Fruit fly (Drosophila melanogaster) whole organism, pupa: ENCODE results near the gene CG8541.
A peak's percentile ranks its signal among the peaks of the same experiment; 100 is the strongest.
"Not testable (repeated sequence)": the region's sequence is repeated elsewhere in the genome, so short reads cannot be mapped to it uniquely, and the experiment has no call there.

Experiments used
- CG10348 ChIP-seq: fragments of 200-800 bp; sonication (Bioruptor generic); IDR thresholded peaks from 2 replicates; pipeline ENCODE4 v1.3.6; 2022; ENCODE audit warnings: missing biosample characterization, missing genetic modification characterization
- CG12605 ChIP-seq: fragments of 200-800 bp; sonication (Bioruptor generic); IDR thresholded peaks from 2 replicates; pipeline ENCODE4 v1.3.6; 2022; ENCODE audit warnings: missing biosample characterization, missing genetic modification characterization
- CG13204 ChIP-seq: fragments of 200-800 bp; sonication (Bioruptor generic); optimal IDR thresholded peaks from 2 replicates; lab custom pipeline; 2018; ENCODE audit warnings: missing biosample characterization, mild to moderate bottlenecking, missing genetic modification characterization, moderate library complexity
- CG14655 ChIP-seq: fragments of 200-800 bp; sonication (Bioruptor generic); optimal IDR thresholded peaks from 3 replicates; lab custom pipeline; 2017; ENCODE audit warnings: mild to moderate bottlenecking, missing biosample characterization, missing genetic modification reagents, missing genetic modification characterization
- CG15710 ChIP-seq: fragments of 200-800 bp; sonication (Bioruptor generic); optimal IDR thresholded peaks from 2 replicates; lab custom pipeline; 2018; ENCODE audit warnings: missing biosample characterization, mild to moderate bottlenecking, missing genetic modification characterization, moderate library complexity
- CG17806 ChIP-seq: fragments of 200-800 bp; sonication (Bioruptor generic); optimal IDR thresholded peaks from 2 replicates; lab custom pipeline; 2018; ENCODE audit warnings: missing biosample characterization, mild to moderate bottlenecking, missing genetic modification characterization, moderate library complexity
- CG32121 ChIP-seq: fragments of 200-800 bp; sonication (Bioruptor generic); IDR thresholded peaks from 2 replicates; pipeline ENCODE4 v1.3.6; 2022; ENCODE audit warnings: missing biosample characterization, missing genetic modification characterization
- CG34367 ChIP-seq: fragments of 200-800 bp; sonication (Bioruptor generic); optimal IDR thresholded peaks from 2 replicates; lab custom pipeline; 2018; ENCODE audit warnings: missing biosample characterization, mild to moderate bottlenecking, missing genetic modification characterization
- CG4496 ChIP-seq: fragments of 200-800 bp; sonication (Bioruptor generic); IDR thresholded peaks from 3 replicates; pipeline ENCODE4 v1.3.6; 2022; ENCODE audit warnings: missing biosample characterization, missing genetic modification characterization
- CG8159 ChIP-seq: fragments of 200-800 bp; sonication (Bioruptor generic); optimal IDR thresholded peaks from 3 replicates; lab custom pipeline; 2018; ENCODE audit warnings: missing biosample characterization, mild to moderate bottlenecking, missing genetic modification characterization, moderate library complexity
- CG8301 ChIP-seq: fragments of 200-800 bp; sonication (Bioruptor generic); optimal IDR thresholded peaks from 2 replicates; lab custom pipeline; 2018; ENCODE audit warnings: missing biosample characterization, mild to moderate bottlenecking, missing genetic modification characterization
- CG9948 ChIP-seq: fragments of 200-800 bp; sonication (Bioruptor generic); optimal IDR thresholded peaks from 2 replicates; lab custom pipeline; 2018; ENCODE audit warnings: missing biosample characterization, mild to moderate bottlenecking, missing genetic modification characterization, moderate library complexity
- D1 ChIP-seq: fragments of 200-800 bp; sonication (Bioruptor generic); optimal IDR thresholded peaks from 2 replicates; lab custom pipeline; 2018; ENCODE audit warnings: missing biosample characterization, mild to moderate bottlenecking, missing genetic modification characterization, moderate library complexity
- EcR ChIP-seq: fragments of 200-800 bp; sonication (Bioruptor generic); optimal IDR thresholded peaks from 3 replicates; lab custom pipeline; 2019; ENCODE audit warnings: missing biosample characterization, missing genetic modification characterization, mild to moderate bottlenecking, moderate library complexity, missing genetic modification reagents
- Ets98B ChIP-seq: fragments of 200-800 bp; sonication (Bioruptor generic); IDR thresholded peaks from 2 replicates; pipeline ENCODE4 v1.3.6; 2022; ENCODE audit warnings: missing biosample characterization, missing genetic modification characterization
- Pif1B ChIP-seq: fragments of 200-800 bp; sonication (Bioruptor generic); optimal IDR thresholded peaks from 3 replicates; lab custom pipeline; 2016; ENCODE audit warnings: missing biosample characterization, missing genetic modification characterization
- Snoo ChIP-seq: fragments of 200-800 bp; sonication (Bioruptor generic); optimal IDR thresholded peaks from 3 replicates; lab custom pipeline; 2017; ENCODE audit warnings: missing biosample characterization, mild to moderate bottlenecking, missing genetic modification characterization, inconsistent platforms
- fd96Ca ChIP-seq: fragments of 200-800 bp; sonication (Bioruptor generic); IDR thresholded peaks from 3 replicates; pipeline ENCODE4 v1.3.6; 2022; ENCODE audit warnings: missing biosample characterization, missing genetic modification characterization
- gl ChIP-seq: fragments of 200-800 bp; sonication (Bioruptor generic); optimal IDR thresholded peaks from 2 replicates; lab custom pipeline; 2018; ENCODE audit warnings: missing biosample characterization, mild to moderate bottlenecking, missing genetic modification characterization
- rn ChIP-seq: fragments of 200-800 bp; sonication (Bioruptor generic); IDR thresholded peaks from 2 replicates; pipeline ENCODE4 v1.3.6; 2022; ENCODE audit warnings: missing biosample characterization, missing genetic modification characterization

Gene CG8541

dm6 chr3L:7496097-7496496, 24.7 kb downstream of the CG8541 start, which contains the start of gene Cyp4d8:
TSS of gene Cyp4d8 (minus strand) at chr3L:7496197.
- TF ChIP-seq CG34367 (tag; lab: Kevin White, UChicago) (no peak), CG32121 (GFP tag; lab: Robert Waterston, UW) (no peak), CG15710 (tag; lab: Kevin White, UChicago) (no peak), CG10348 (GFP tag; lab: Robert Waterston, UW) (no peak), CG8301 (tag; lab: Kevin White, UChicago) (no peak), gl (tag; lab: Kevin White, UChicago) (no peak), CG9948 (tag; lab: Kevin White, UChicago) (no peak), CG4496 (GFP tag; lab: Robert Waterston, UW) (no peak), D1 (no peak), rn (GFP tag; lab: Robert Waterston, UW) (no peak), EcR (GFP tag; lab: Kevin White, UChicago) (no peak)

- TF ChIP-seq D1; gl (tag; lab: Kevin White, UChicago); CG10348 (GFP tag; lab: Robert Waterston, UW): not testable (repeated sequence)
These were observed 27.4 kb downstream of the CG8541 start, which contains the start of gene CG8539 for dm6 chr3L:7498731-7499130. TSS of gene CG8539 (minus strand) at chr3L:7498831.

dm6 chr3L:7506117-7506516, 34.8 kb downstream of the CG8541 start, which contains the start of gene CG7548:
TSS of gene CG7548 (minus strand) at chr3L:7506217.
- TF ChIP-seq CG34367 (tag; lab: Kevin White, UChicago) (no peak), fd96Ca (no peak), CG12605 (GFP tag; lab: Robert Waterston, UW) (no peak), CG13204 (GFP tag; lab: Kevin White, UChicago) (no peak), CG32121 (GFP tag; lab: Robert Waterston, UW) (no peak), EcR (GFP tag; lab: Kevin White, UChicago) (no peak), gl (tag; lab: Kevin White, UChicago) (no peak)

- no peak for TF ChIP-seq Snoo (tag; lab: Kevin White, UChicago)
- no peak for TF ChIP-seq CG17806 (tag; lab: Kevin White, UChicago)
- TF ChIP-seq CG8159 (tag; lab: Kevin White, UChicago) = peak; percentile 56
- no peak for TF ChIP-seq gl (tag; lab: Kevin White, UChicago)
- TF ChIP-seq EcR (GFP tag; lab: Kevin White, UChicago) = peak; percentile 56
- no peak for TF ChIP-seq D1
- peak; percentile 13; the same call in 1 of the 3 replicates for TF ChIP-seq fd96Ca
- TF ChIP-seq CG34367 (tag; lab: Kevin White, UChicago) = no peak
- TF ChIP-seq CG14655 (GFP tag; lab: Kevin White, UChicago) = no peak
- TF ChIP-seq CG13204 (GFP tag; lab: Kevin White, UChicago) = peak; percentile 26
- 0 out of 3 replicates have a peak, but pooled peaks have one; percentile 26 for TF ChIP-seq CG4496 (GFP tag; lab: Robert Waterston, UW)
- peak; percentile 38 for TF ChIP-seq CG15710 (tag; lab: Kevin White, UChicago)
These were observed 39.3 kb downstream of the CG8541 start, which contains the start of gene CG7546 for dm6 chr3L:7510414-7511384. TSS of gene CG7546 (plus strand) at chr3L:7510986.

- TF ChIP-seq fd96Ca (no peak), Pif1B (GFP tag; lab: Kevin White, UChicago) (peak; percentile 1)
These were observed 47.2 kb downstream of the CG8541 start, which contains the start of gene ltl for dm6 chr3L:7518351-7519102. TSS of gene ltl (plus strand) at chr3L:7518997.

- TF ChIP-seq CG32121 (GFP tag; lab: Robert Waterston, UW) (no peak), rn (GFP tag; lab: Robert Waterston, UW) (no peak)
These were observed 47.9 kb downstream of the CG8541 start for dm6 chr3L:7519219-7519618.

- TF ChIP-seq CG14655 (GFP tag; lab: Kevin White, UChicago) (no peak), CG34367 (tag; lab: Kevin White, UChicago) (no peak), EcR (GFP tag; lab: Kevin White, UChicago) (peak; percentile 13), Ets98B (GFP tag; lab: Robert Waterston, UW) (no peak), D1 (no peak)
- TF ChIP-seq, all 21 proteins: peak for 1
These were observed 49.3 kb downstream of the CG8541 start for dm6 chr3L:7520619-7521018.
